Fruit fly (Drosophila melanogaster) whole organism, embryonic: ENCODE measurements around the gene Unr.

Experiments
- BtbVII ChIP-seq: fragments of 200-800 bp; sonication (Bioruptor generic); optimal IDR thresholded peaks from 3 replicates; lab custom pipeline; 2017; ENCODE audit warnings: missing biosample characterization, mild to moderate bottlenecking, missing genetic modification characterization
- CG10543 ChIP-seq: fragments of 200-800 bp; sonication (Bioruptor generic); optimal IDR thresholded peaks from 3 replicates; lab custom pipeline; 2017; ENCODE audit warnings: missing biosample characterization, mild to moderate bottlenecking, missing genetic modification characterization, moderate library complexity
- CG11247 ChIP-seq: fragments of 200-800 bp; sonication (Bioruptor generic); IDR thresholded peaks from 2 replicates; pipeline ENCODE4 v1.3.6; 2022; ENCODE audit warnings: missing biosample characterization, missing genetic modification characterization
- CG12155 ChIP-seq: fragments of 200-800 bp; sonication (Bioruptor generic); optimal IDR thresholded peaks from 3 replicates; lab custom pipeline; 2016; ENCODE audit warnings: missing biosample characterization, missing genetic modification characterization
- CG12769 ChIP-seq: fragments of 200-800 bp; sonication (Bioruptor generic); optimal IDR thresholded peaks from 2 replicates; lab custom pipeline; 2019; ENCODE audit warnings: missing biosample characterization, mild to moderate bottlenecking, missing genetic modification characterization, moderate library complexity
- CG13287 ChIP-seq: fragments of 200-800 bp; sonication (Bioruptor generic); IDR thresholded peaks from 2 replicates; pipeline ENCODE4 v1.3.6; 2022; ENCODE audit warnings: missing biosample characterization, missing genetic modification characterization; ENCODE audit not compliant: partially characterized antibody
- CG13424 ChIP-seq: fragments of 200-800 bp; sonication (Bioruptor generic); optimal IDR thresholded peaks from 2 replicates; lab custom pipeline; 2019; ENCODE audit warnings: missing biosample characterization, mild to moderate bottlenecking, missing genetic modification characterization, moderate library complexity
- CG13775 ChIP-seq: fragments of 200-800 bp; sonication (Bioruptor generic); optimal IDR thresholded peaks from 3 replicates; lab custom pipeline; 2017; ENCODE audit warnings: missing biosample characterization, mild to moderate bottlenecking, missing genetic modification characterization
- CG14860 ChIP-seq: fragments of 200-800 bp; sonication (Bioruptor generic); IDR thresholded peaks from 3 replicates; pipeline ENCODE4 v1.3.6; 2022; ENCODE audit warnings: missing biosample characterization, missing genetic modification characterization; ENCODE audit not compliant: partially characterized antibody
- CG15514 ChIP-seq: fragments of 200-800 bp; sonication (Bioruptor generic); optimal IDR thresholded peaks from 3 replicates; lab custom pipeline; 2017; ENCODE audit warnings: missing biosample characterization, missing genetic modification characterization, mild to moderate bottlenecking, moderate library complexity, missing genetic modification reagents
- CG17385 ChIP-seq: fragments of 200-800 bp; sonication (Bioruptor generic); optimal IDR thresholded peaks from 3 replicates; lab custom pipeline; 2018; ENCODE audit warnings: missing biosample characterization, mild to moderate bottlenecking, missing genetic modification characterization
- CG2889 ChIP-seq: fragments of 200-800 bp; sonication (Bioruptor generic); IDR thresholded peaks from 3 replicates; pipeline ENCODE4 v1.3.6; 2022; ENCODE audit warnings: missing biosample characterization, missing genetic modification characterization
- CG31365 ChIP-seq: fragments of 200-800 bp; sonication (Bioruptor generic); optimal IDR thresholded peaks from 2 replicates; lab custom pipeline; 2018; ENCODE audit warnings: missing biosample characterization, mild to moderate bottlenecking, missing genetic modification characterization
- CG33557 ChIP-seq: fragments of 200-800 bp; sonication (Bioruptor generic); optimal IDR thresholded peaks from 2 replicates; lab custom pipeline; 2019; ENCODE audit warnings: missing biosample characterization, mild to moderate bottlenecking, missing genetic modification characterization, moderate library complexity
- CG4360 ChIP-seq: fragments of 200-800 bp; sonication (Bioruptor generic); IDR thresholded peaks from 2 replicates; pipeline ENCODE4 v1.3.6; 2022; ENCODE audit warnings: missing biosample characterization, missing genetic modification characterization
- CG4820 ChIP-seq: fragments of 200-800 bp; sonication (Bioruptor generic); optimal IDR thresholded peaks from 3 replicates; lab custom pipeline; 2016; ENCODE audit warnings: missing biosample characterization, missing genetic modification characterization
- CG5245 ChIP-seq: fragments of 200-800 bp; sonication (Bioruptor generic); optimal IDR thresholded peaks from 3 replicates; lab custom pipeline; 2016; ENCODE audit warnings: missing biosample characterization, missing genetic modification characterization
- CG7839 ChIP-seq: fragments of 200-800 bp; sonication (Bioruptor generic); optimal IDR thresholded peaks from 3 replicates; lab custom pipeline; 2018; ENCODE audit warnings: missing biosample characterization, mild to moderate bottlenecking, missing genetic modification characterization, moderate library complexity
- CG7987 ChIP-seq: fragments of 200-800 bp; sonication (Bioruptor generic); optimal IDR thresholded peaks from 2 replicates; lab custom pipeline; 2018; ENCODE audit warnings: missing biosample characterization, mild to moderate bottlenecking, missing genetic modification characterization, moderate library complexity
- CG8281 ChIP-seq: fragments of 200-800 bp; sonication (Bioruptor generic); optimal IDR thresholded peaks from 2 replicates; lab custom pipeline; 2018; ENCODE audit warnings: missing biosample characterization, mild to moderate bottlenecking, missing genetic modification characterization, moderate library complexity
- CG8388 ChIP-seq: fragments of 200-800 bp; sonication (Bioruptor generic); optimal IDR thresholded peaks from 2 replicates; lab custom pipeline; 2019; ENCODE audit warnings: missing biosample characterization, mild to moderate bottlenecking, missing genetic modification characterization, moderate library complexity
- CG9215 ChIP-seq: fragments of 200-800 bp; sonication (Bioruptor generic); IDR thresholded peaks from 2 replicates; pipeline ENCODE4 v1.3.6; 2022; ENCODE audit warnings: missing biosample characterization, missing genetic modification characterization
- CG9727 ChIP-seq: fragments of 200-800 bp; sonication (Bioruptor generic); optimal IDR thresholded peaks from 3 replicates; lab custom pipeline; 2017; ENCODE audit warnings: missing biosample characterization, mild to moderate bottlenecking, missing genetic modification characterization
- Fer2 ChIP-seq: fragments of 200-800 bp; sonication (Bioruptor generic); optimal IDR thresholded peaks from 2 replicates; lab custom pipeline; 2018; ENCODE audit warnings: missing biosample characterization, mild to moderate bottlenecking, missing genetic modification characterization, moderate library complexity
- Hr3 ChIP-seq: fragments of 200-800 bp; sonication (Bioruptor generic); optimal IDR thresholded peaks from 3 replicates; lab custom pipeline; 2016; ENCODE audit warnings: missing biosample characterization, missing genetic modification characterization
- MESR4 ChIP-seq: fragments of 200-800 bp; sonication (Bioruptor generic); optimal IDR thresholded peaks from 2 replicates; lab custom pipeline; 2018; ENCODE audit warnings: missing biosample characterization, mild to moderate bottlenecking, missing genetic modification characterization, moderate library complexity
- NC2α ChIP-seq: fragments of 200-800 bp; sonication (Bioruptor generic); optimal IDR thresholded peaks from 2 replicates; lab custom pipeline; 2016; ENCODE audit warnings: missing biosample characterization, missing genetic modification characterization
- Optix ChIP-seq: fragments of 200-800 bp; sonication (Bioruptor generic); IDR thresholded peaks from 3 replicates; pipeline ENCODE4 v1.3.6; 2022; ENCODE audit warnings: missing biosample characterization, missing genetic modification characterization
- Spps ChIP-seq: fragments of 200-800 bp; sonication (Bioruptor generic); optimal IDR thresholded peaks from 2 replicates; lab custom pipeline; 2018; ENCODE audit warnings: missing biosample characterization, mild to moderate bottlenecking, missing genetic modification characterization
- Usf ChIP-seq: fragments of 200-800 bp; sonication (Bioruptor generic); optimal IDR thresholded peaks from 2 replicates; lab custom pipeline; 2017; ENCODE audit warnings: missing genotype, missing biosample characterization, missing genetic modification characterization
- Vsx1 ChIP-seq: fragments of 200-800 bp; sonication (Bioruptor generic); optimal IDR thresholded peaks from 2 replicates; lab custom pipeline; 2017; ENCODE audit warnings: missing biosample characterization, mild to moderate bottlenecking, missing genetic modification characterization, missing genetic modification reagents
- caup ChIP-seq: fragments of 200-800 bp; sonication (Bioruptor generic); optimal IDR thresholded peaks from 3 replicates; lab custom pipeline; 2017; ENCODE audit warnings: missing biosample characterization, mild to moderate bottlenecking, missing genetic modification characterization, moderate library complexity; ENCODE audit not compliant: severe bottlenecking
- crp ChIP-seq, 2 experiments: fragments of 200-800 bp; sonication (Bioruptor generic); optimal IDR thresholded peaks; 2 replicates in 1 of 2; 3 replicates in 1 of 2; lab custom pipeline; 2017; ENCODE audit warnings: missing biosample characterization in 2 of 2, missing genetic modification characterization in 2 of 2, mild to moderate bottlenecking in 1 of 2, moderate library complexity in 1 of 2
- danr ChIP-seq: fragments of 200-800 bp; sonication (Bioruptor generic); IDR thresholded peaks from 2 replicates; pipeline ENCODE4 v1.3.6; 2022; ENCODE audit warnings: missing biosample characterization, missing genetic modification characterization
- fd64A ChIP-seq: fragments of 200-800 bp; sonication (Bioruptor generic); optimal IDR thresholded peaks from 3 replicates; lab custom pipeline; 2018; ENCODE audit warnings: missing biosample characterization, mild to moderate bottlenecking, missing genetic modification characterization
- gfzf ChIP-seq: fragments of 200-800 bp; sonication (Bioruptor generic); optimal IDR thresholded peaks from 2 replicates; lab custom pipeline; 2016; ENCODE audit warnings: missing biosample characterization, mild to moderate bottlenecking, missing genetic modification characterization, moderate library complexity
- gsb-n ChIP-seq: fragments of 200-800 bp; sonication (Bioruptor generic); optimal IDR thresholded peaks from 3 replicates; lab custom pipeline; 2018; ENCODE audit warnings: missing biosample characterization, mild to moderate bottlenecking, missing genetic modification characterization
- ken ChIP-seq: fragments of 200-800 bp; sonication (Bioruptor generic); IDR thresholded peaks from 3 replicates; pipeline ENCODE4 v1.3.6; 2022; ENCODE audit warnings: missing biosample characterization, missing genetic modification characterization
- sd ChIP-seq: fragments of 200-800 bp; sonication (Bioruptor generic); optimal IDR thresholded peaks from 3 replicates; lab custom pipeline; 2018; ENCODE audit warnings: missing biosample characterization, mild to moderate bottlenecking, missing genetic modification characterization, moderate library complexity
- sens ChIP-seq: fragments of 200-800 bp; sonication (Bioruptor generic); peaks from one replicate; lab custom pipeline; 2016; ENCODE audit warnings: missing biosample characterization, missing genetic modification characterization
- slou ChIP-seq: fragments of 200-800 bp; sonication (Bioruptor generic); optimal IDR thresholded peaks from 3 replicates; lab custom pipeline; 2016; ENCODE audit warnings: missing biosample characterization, missing genetic modification characterization
- tna ChIP-seq: fragments of 200-800 bp; sonication (Bioruptor generic); IDR thresholded peaks from 2 replicates; pipeline ENCODE4 v1.3.6; 2022; ENCODE audit warnings: missing biosample characterization, missing genetic modification characterization; ENCODE audit not compliant: partially characterized antibody
- toy ChIP-seq: fragments of 200-800 bp; sonication (Bioruptor generic); IDR thresholded peaks from 2 replicates; pipeline ENCODE4 v1.3.6; 2022; ENCODE audit warnings: missing biosample characterization, missing genetic modification characterization
- unpg ChIP-seq: fragments of 200-800 bp; sonication (Bioruptor generic); optimal IDR thresholded peaks from 3 replicates; lab custom pipeline; 2018; ENCODE audit warnings: missing biosample characterization, mild to moderate bottlenecking, missing genetic modification characterization, moderate library complexity
- zen ChIP-seq: fragments of 200-800 bp; sonication (Bioruptor generic); optimal IDR thresholded peaks from 3 replicates; lab custom pipeline; 2018; ENCODE audit warnings: missing biosample characterization, mild to moderate bottlenecking, missing genetic modification characterization, moderate library complexity
- zfh2 ChIP-seq: fragments of 200-800 bp; sonication (Bioruptor generic); optimal IDR thresholded peaks from 2 replicates; lab custom pipeline; 2016; ENCODE audit warnings: missing biosample characterization, missing genetic modification characterization

The Unr gene

dm6 chr3L:8456472-8457049, 14.4 kb upstream of the Unr start (continued):
- TF ChIP-seq CG5245 (GFP tag; lab: Kevin White, UChicago) = no peak
- no peak for TF ChIP-seq unpg (GFP tag; lab: Kevin White, UChicago)
- TF ChIP-seq sens (GFP tag; lab: Kevin White, UChicago) = peak; percentile 55
- peak; percentile 57 for TF ChIP-seq sd (tag; lab: Kevin White, UChicago)
- TF ChIP-seq CG31365 (tag; lab: Kevin White, UChicago) = no peak
- TF ChIP-seq CG4820 (GFP tag; lab: Kevin White, UChicago) = no peak
- no peak for TF ChIP-seq CG8281
- TF ChIP-seq tna (GFP tag; lab: Robert Waterston, UW) = peak; percentile 47; the same call in 1 of the 2 replicates
- no peak for TF ChIP-seq CG17385 (GFP tag; lab: Kevin White, UChicago)
- peak; percentile 31 for TF ChIP-seq zen (tag; lab: Kevin White, UChicago)
- no peak for TF ChIP-seq CG15514 (GFP tag; lab: Kevin White, UChicago)
- TF ChIP-seq caup (GFP tag; lab: Kevin White, UChicago) = no peak
- peak; percentile 6 for TF ChIP-seq fd64A
- TF ChIP-seq MESR4 (GFP tag; lab: Kevin White, UChicago) = no peak
- no peak for TF ChIP-seq CG33557
- peak; percentile 54 for TF ChIP-seq CG12769
- TF ChIP-seq gfzf (GFP tag; lab: Kevin White, UChicago) = no peak
- TF ChIP-seq CG2889 = no peak
- TF ChIP-seq danr (GFP tag; lab: Robert Waterston, UW) = no peak
- TF ChIP-seq CG11247 (GFP tag; lab: Robert Waterston, UW) = no peak
- no peak for TF ChIP-seq toy
- TF ChIP-seq Vsx1 (GFP tag; lab: Kevin White, UChicago) = peak; percentile 9
- TF ChIP-seq CG10543 (GFP tag; lab: Kevin White, UChicago) = no peak
- no peak for TF ChIP-seq CG13424 (tag; lab: Kevin White, UChicago)
- TF ChIP-seq CG13287 (GFP tag; lab: Robert Waterston, UW) = no peak

- TF ChIP-seq Fer2 = peak; percentile 77
- no peak for TF ChIP-seq CG14860 (GFP tag; lab: Robert Waterston, UW)
- TF ChIP-seq Optix (GFP tag; lab: Robert Waterston, UW) = peak; percentile 33; the same call in 1 of the 3 replicates
- TF ChIP-seq gsb-n = peak; percentile 86
- TF ChIP-seq NC2α (GFP tag; lab: Kevin White, UChicago) = no peak
- peak; percentile 41 for TF ChIP-seq Usf (GFP tag; lab: Kevin White, UChicago)
- no peak for TF ChIP-seq CG31365 (tag; lab: Kevin White, UChicago)
- peak; percentile 95 for TF ChIP-seq CG7839
- TF ChIP-seq CG7987 (GFP tag; lab: Kevin White, UChicago) = peak; percentile 60
- TF ChIP-seq ken (GFP tag; lab: Robert Waterston, UW) = 0 out of 3 replicates have a peak, but pooled peaks have one; percentile 65
- TF ChIP-seq CG8388 (GFP tag; lab: Kevin White, UChicago) = peak; percentile 84
- peak; percentile 42 for TF ChIP-seq zfh2
- TF ChIP-seq slou = peak; percentile 83
- peak; percentile 77 for TF ChIP-seq Spps
- peak; percentile 70 for TF ChIP-seq CG12155 (GFP tag; lab: Kevin White, UChicago)
- TF ChIP-seq CG4820 (GFP tag; lab: Kevin White, UChicago) = peak; percentile 83
- TF ChIP-seq CG13775 (GFP tag; lab: Kevin White, UChicago) = peak; percentile 85
- peak; percentile 73 for TF ChIP-seq CG9215 (GFP tag; lab: Robert Waterston, UW)
- peak; percentile 94 for TF ChIP-seq CG9727 (GFP tag; lab: Kevin White, UChicago)
- TF ChIP-seq crp (GFP tag; optimal IDR thresholded peaks at IDR 0.05; lab: Kevin White, UChicago) = peak in 1 of 2 experiments; percentile 29
- TF ChIP-seq BtbVII = peak; percentile 97
- peak; percentile 37; the same call in 1 of the 2 replicates for TF ChIP-seq CG4360 (GFP tag; lab: Robert Waterston, UW)
- peak; percentile 69 for TF ChIP-seq CG11247 (GFP tag; lab: Robert Waterston, UW)
- TF ChIP-seq Hr3 (GFP tag; lab: Kevin White, UChicago) = peak; percentile 72
Measured at dm6 chr3L:8455015-8455908, 13.1 kb upstream of the Unr start.
